Worm (Caenorhabditis elegans) whole organism, dauer: ENCODE measurements around the gene T19D12.10.

Experiments
- unc-62 ChIP-seq: sonication (generic microtip); optimal IDR thresholded peaks from 2 replicates; lab custom pipeline; 2017; ENCODE audit warnings: missing biosample characterization, missing genetic modification reagents, missing genetic modification characterization

Gene T19D12.10

DNA sequence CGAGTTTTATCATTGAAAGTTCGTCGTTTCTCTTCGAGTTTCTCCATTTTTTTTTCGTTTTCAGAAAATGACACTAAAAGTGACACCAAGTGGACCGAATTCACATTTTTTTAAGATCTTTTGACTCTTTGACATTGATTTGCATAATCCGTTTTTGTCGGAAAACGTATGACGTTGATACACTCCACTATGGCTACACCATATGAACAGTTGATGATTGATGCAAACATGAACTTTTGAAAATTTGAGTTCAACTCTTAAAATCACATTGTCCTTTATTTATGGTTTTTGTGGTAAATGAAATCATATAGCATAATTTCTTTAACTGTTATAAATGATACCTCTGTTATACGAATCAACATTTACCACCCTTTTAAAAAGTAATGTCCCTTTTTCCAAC, at the start of gene T19D12.10:
T19D12.10 (minus strand) TSS at position 101 of the 400 bp plus-strand sequence.
- TF ChIP-seq unc-62 (GFP tag; lab: Kevin White, UChicago) = no peak

DNA sequence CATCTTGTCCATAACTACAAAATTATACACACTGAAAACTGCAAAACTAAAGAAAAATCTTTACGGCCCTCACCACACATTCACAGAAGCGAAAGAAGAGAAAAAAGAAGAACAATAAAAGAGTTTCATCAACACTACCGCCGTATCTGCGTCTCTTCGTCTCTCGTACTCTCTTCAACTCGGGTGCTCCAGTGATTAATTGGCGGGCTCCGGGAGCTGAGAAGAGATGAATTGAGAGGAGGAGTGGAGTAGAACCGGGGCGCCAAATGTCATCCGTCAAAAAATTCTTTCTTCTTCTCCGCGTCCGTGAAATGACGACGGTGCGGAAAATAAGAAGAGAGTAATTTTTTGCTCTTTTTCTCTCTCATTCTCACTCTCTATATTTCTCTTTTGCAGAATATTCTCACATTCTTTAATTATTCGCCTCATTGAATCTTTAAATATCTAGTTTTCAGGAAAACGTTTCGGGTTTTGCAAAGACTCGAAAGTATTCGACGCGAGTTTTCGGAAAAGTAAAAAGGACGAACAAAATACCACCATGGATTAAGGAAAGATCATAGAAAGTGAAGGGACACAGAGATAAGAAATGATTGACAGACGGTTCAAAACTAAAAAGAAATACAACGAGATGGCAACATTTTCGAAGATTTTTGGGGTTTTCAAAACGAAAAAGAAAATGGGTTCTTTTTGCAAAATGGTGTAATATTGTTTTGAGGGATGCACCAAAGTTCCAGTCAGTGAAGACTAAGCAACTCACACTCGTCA, 49.0 kb upstream of the T19D12.10 start:
- TF ChIP-seq unc-62 (GFP tag; lab: Kevin White, UChicago) = no peak

DNA sequence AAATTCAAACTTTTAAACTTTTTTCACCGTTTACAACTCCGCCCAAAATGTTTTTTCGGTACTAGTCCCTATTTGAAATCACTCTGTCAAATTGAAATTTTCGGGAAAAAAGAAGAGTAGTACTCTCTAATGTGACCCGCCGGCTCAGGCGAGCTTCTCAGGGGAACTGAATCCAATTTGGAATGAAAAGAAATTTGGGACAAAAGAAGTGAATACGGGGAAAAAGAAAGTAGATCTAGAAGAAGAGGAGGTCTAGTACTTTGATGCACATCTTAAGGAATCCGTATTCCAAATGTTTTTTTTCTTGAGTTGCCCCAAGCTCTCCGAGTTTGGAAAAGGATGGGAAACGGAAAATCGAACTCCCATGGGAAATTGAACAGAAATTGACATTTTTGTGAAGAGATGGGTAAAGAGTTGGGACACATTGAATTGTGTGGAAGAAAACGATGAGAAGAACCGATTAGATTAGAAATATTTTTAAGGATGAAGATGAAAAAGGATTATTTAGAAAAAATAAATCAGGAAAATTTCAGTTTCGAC, 48.0 kb upstream of the T19D12.10 start:
- TF ChIP-seq unc-62 (GFP tag; lab: Kevin White, UChicago) = no peak

DNA sequence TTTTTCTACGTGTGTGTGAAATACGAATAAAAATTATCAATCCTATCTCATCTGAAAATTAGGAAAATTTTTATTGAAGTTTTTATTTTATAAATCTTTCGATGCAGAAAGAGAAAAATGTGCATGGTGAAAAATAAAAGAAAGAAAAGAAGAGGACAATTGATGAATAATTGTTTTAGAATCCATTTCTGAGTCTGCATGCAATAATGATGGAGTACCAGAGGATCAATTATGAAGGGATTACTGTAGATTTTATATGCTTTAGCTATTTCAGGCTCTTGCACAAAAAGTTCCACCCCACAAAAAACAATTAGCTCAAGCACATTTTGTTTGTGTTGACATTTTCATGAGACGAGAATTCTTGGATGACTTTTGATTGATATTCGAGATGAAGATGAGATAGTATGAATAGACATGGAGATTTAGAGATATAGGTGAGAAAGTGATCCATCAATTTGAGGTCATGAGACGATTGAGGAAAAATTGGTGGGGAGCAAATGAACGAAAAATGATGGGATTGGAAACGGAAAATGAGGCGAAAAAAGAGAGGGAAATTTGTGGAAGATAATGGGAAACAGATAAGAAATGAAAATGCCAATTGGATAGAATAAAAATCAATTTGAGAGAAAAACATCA, 47.0 kb upstream of the T19D12.10 start, which contains the start of gene rpy-1:
rpy-1 (minus strand) TSS at position 51 of the 636 bp plus-strand sequence.
- no peak for TF ChIP-seq unc-62 (GFP tag; lab: Kevin White, UChicago)

ce11 chrII:6701497-6701896, 42.8 kb upstream of the T19D12.10 start, which contains the start of gene C18H9.6:
C18H9.6 (minus strand) TSS chrII:6701625.
- TF ChIP-seq unc-62 (GFP tag; lab: Kevin White, UChicago) = no peak

- no peak for TF ChIP-seq unc-62 (GFP tag; lab: Kevin White, UChicago)
These were observed 40.1 kb upstream of the T19D12.10 start, which contains the start of gene C18H9.1 for ce11 chrII:6698784-6699183. C18H9.1 (plus strand) TSS chrII:6699084.

ce11 chrII:6695388-6695787, 36.7 kb upstream of the T19D12.10 start, which contains the start of gene C18H9.5:
C18H9.5 (minus strand) TSS chrII:6695566.
- TF ChIP-seq unc-62 (GFP tag; lab: Kevin White, UChicago) = no peak

- TF ChIP-seq unc-62 (GFP tag; lab: Kevin White, UChicago) = no peak
These were observed 30.4 kb upstream of the T19D12.10 start for ce11 chrII:6689088-6689487.

- TF ChIP-seq unc-62 (GFP tag; lab: Kevin White, UChicago) = no peak
These were observed 27.3 kb upstream of the T19D12.10 start for ce11 chrII:6685964-6686363.

DNA sequence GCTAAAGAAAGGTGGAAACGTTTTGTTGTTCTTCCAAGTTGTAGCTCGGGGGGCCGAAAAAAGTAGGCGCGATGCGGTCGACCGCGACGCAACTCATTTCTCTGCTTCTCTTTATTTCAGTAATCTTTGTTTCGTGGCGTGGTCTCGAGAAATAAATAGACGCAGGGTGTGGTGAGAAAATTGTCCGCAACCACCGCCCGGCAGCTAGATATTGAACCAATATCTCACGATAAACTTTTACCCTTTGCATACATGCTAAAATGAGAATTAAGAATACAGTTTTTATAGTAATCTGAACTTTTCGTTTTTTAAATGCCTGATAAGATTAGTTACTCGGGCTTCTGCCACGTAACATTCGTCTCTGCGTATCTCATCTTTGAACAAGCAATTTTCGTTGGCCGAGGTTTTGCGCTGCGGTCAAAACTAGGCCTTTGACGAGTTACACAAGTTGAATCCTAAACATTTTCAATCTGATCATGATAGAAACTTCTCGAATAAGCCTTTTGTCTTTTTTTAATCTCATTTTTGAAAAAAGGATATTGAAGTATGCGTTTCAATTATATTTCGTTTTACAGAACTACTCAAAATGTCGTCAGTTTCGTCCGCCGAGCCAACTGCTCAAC, 25.1 kb upstream of the T19D12.10 start, which contains the start of gene gyf-1:
gyf-1 (plus strand) TSS at position 573 of the 623 bp plus-strand sequence.
- TF ChIP-seq unc-62 (GFP tag; lab: Kevin White, UChicago) = no peak

- TF ChIP-seq unc-62 (GFP tag; lab: Kevin White, UChicago) = no peak
These were observed 24.3 kb upstream of the T19D12.10 start for ce11 chrII:6682918-6683317.

DNA sequence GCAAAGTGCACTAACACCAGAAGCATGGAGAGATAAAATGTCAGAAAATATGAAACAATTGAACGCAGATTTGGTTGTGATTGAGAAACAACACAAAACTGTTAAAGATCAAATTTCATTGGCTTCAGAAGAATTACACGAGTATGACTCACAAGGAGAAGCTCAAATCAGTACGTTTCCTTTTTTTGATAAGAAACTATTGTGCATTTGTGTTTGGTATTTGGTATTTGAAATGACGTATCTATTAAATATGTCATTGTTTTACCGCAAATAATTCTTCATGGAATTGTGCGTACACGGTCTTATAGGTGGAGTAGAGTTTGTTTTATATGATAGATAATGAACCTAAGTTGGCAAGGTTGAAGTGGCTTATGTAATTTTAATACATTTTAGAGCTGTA, 22.8 kb upstream of the T19D12.10 start:
- TF ChIP-seq unc-62 (GFP tag; lab: Kevin White, UChicago) = no peak

ce11 chrII:6679724-6680123, 21.1 kb upstream of the T19D12.10 start, which contains the start of gene ift-74:
ift-74 (plus strand) TSS chrII:6680024.
- TF ChIP-seq unc-62 (GFP tag; lab: Kevin White, UChicago) = no peak

DNA sequence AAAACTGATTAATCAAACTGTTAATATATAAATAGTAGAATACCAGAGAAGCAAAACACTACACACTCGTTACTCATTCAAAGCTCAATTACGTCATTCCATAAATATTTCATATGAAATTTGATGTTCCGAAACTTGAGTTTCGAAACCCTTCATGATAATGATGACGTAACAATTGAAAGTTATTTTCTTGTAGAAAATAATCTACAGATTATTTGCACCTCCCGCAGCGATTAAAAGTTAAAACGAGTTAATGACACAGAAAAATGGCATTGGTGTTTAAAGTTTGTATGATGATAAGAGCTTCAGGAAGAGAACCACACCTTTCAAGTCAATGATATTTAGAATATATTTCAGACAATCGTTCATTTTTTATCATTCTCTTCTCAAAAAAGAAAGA, 15.2 kb upstream of the T19D12.10 start, which contains the start of gene H43E16.1:
H43E16.1 (plus strand) TSS at position 375 of the 400 bp plus-strand sequence.
- no peak for TF ChIP-seq unc-62 (GFP tag; lab: Kevin White, UChicago)

- TF ChIP-seq unc-62 (GFP tag; lab: Kevin White, UChicago) = no peak
These were observed 9.8 kb upstream of the T19D12.10 start for ce11 chrII:6668496-6668895.
